Worm (Caenorhabditis elegans) whole organism, L2 larva: Measurements from ENCODE around the gene osm-12.

Experiments used
- egl-27 ChIP-seq: sonication (generic microtip); optimal IDR thresholded peaks from 3 replicates; lab custom pipeline; 2017; ENCODE audit warnings: missing biosample characterization, missing genetic modification reagents, missing genetic modification characterization
- lin-13 ChIP-seq: fragments of 150-350 bp; optimal IDR thresholded peaks from 2 replicates; lab custom pipeline; 2014; ENCODE audit warnings: missing biosample characterization, missing genetic modification reagents, missing genetic modification characterization
- lin-39 ChIP-seq: fragments of 150-350 bp; optimal IDR thresholded peaks from 2 replicates; lab custom pipeline; 2014; ENCODE audit warnings: missing biosample characterization, missing genetic modification reagents, missing genetic modification characterization
- nhr-23 ChIP-seq: fragments of 150-350 bp; optimal IDR thresholded peaks from 2 replicates; lab custom pipeline; 2014; ENCODE audit warnings: missing biosample characterization, missing genetic modification reagents, missing genetic modification characterization
- snpc-4 ChIP-seq: fragments of 150-350 bp; optimal IDR thresholded peaks from 2 replicates; lab custom pipeline; 2014; ENCODE audit warnings: missing biosample characterization, missing genetic modification characterization
- ztf-4 ChIP-seq: fragments of 150-350 bp; optimal IDR thresholded peaks from 2 replicates; lab custom pipeline; 2014; ENCODE audit warnings: missing biosample characterization, missing genetic modification characterization

DNA sequence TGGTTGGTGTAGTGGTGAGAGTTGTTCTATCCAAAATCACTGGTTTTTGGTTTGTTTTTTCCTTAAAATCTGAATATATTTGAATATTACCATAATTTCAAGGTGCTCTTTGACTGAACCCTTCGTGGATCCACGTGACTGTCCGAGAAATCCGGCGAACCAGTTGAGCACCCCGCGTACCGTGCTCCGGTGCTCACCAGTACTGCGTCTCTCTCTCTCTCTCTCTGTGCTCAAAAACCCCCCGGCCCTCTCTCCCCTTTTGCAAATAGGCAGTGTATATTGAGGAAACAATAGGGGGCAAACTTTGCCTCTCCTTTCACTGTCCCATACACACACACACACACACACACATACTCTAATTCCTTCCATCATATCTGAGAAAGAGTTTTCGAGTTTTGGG, 52.4 kb downstream of the osm-12 start:
- TF ChIP-seq nhr-23 (tag; lab: Kevin White, UChicago) (no peak), snpc-4 (tag; lab: Kevin White, UChicago) (no peak), lin-39 (tag; lab: Kevin White, UChicago) (no peak), egl-27 (tag; lab: Kevin White, UChicago) (no peak), ztf-4 (no peak), lin-13 (GFP tag; lab: Kevin White, UChicago) (no peak)
